Worm (Caenorhabditis elegans) whole organism, early embryonic: ENCODE data around the gene Y71H2B.11.
"Not testable (repeated sequence)": the region's sequence is repeated elsewhere in the genome, so short reads cannot be mapped to it uniquely, and the experiment has no call there.

Experiments
- B0310.2 ChIP-seq: sonication (generic microtip); optimal IDR thresholded peaks from 2 replicates; lab custom pipeline; 2016; ENCODE audit warnings: mild to moderate bottlenecking, missing genetic modification characterization, missing compliant biosample characterization
- F13C5.2 ChIP-seq: sonication (generic microtip); optimal IDR thresholded peaks from 2 replicates; lab custom pipeline; 2017; ENCODE audit warnings: mild to moderate bottlenecking, missing genetic modification characterization, inconsistent platforms, missing compliant biosample characterization
- aly-1 ChIP-seq: sonication (generic microtip); optimal IDR thresholded peaks from 2 replicates; lab custom pipeline; 2016; ENCODE audit warnings: missing genetic modification characterization, missing compliant biosample characterization
- ama-1 ChIP-seq: fragments of 150-350 bp; optimal IDR thresholded peaks from 2 replicates; lab custom pipeline; 2014
- ceh-13 ChIP-seq: fragments of 200-800 bp; sonication (Bioruptor generic); optimal IDR thresholded peaks from 2 replicates; lab custom pipeline; 2018; ENCODE audit warnings: mild to moderate bottlenecking, missing genetic modification characterization, missing compliant biosample characterization
- ceh-36 ChIP-seq: sonication (generic microtip); optimal IDR thresholded peaks from 2 replicates; lab custom pipeline; 2016; ENCODE audit warnings: missing genetic modification characterization, inconsistent platforms, missing compliant biosample characterization
- ets-7 ChIP-seq: sonication (generic microtip); optimal IDR thresholded peaks from 2 replicates; lab custom pipeline; 2016; ENCODE audit warnings: missing genotype, missing genetic modification characterization, missing compliant biosample characterization
- flt-1 ChIP-seq: fragments of 200-800 bp; sonication (Bioruptor generic); IDR thresholded peaks from 2 replicates; pipeline ENCODE4 v1.3.6; 2022; ENCODE audit warnings: missing genetic modification characterization, missing compliant biosample characterization
- hmbx-1 ChIP-seq: sonication (generic microtip); optimal IDR thresholded peaks from 2 replicates; lab custom pipeline; 2016; ENCODE audit warnings: mild to moderate bottlenecking, missing genetic modification characterization, missing compliant biosample characterization
- hmg-4 ChIP-seq: fragments of 200-800 bp; sonication (Bioruptor generic); optimal IDR thresholded peaks from 2 replicates; lab custom pipeline; 2018; ENCODE audit warnings: mild to moderate bottlenecking, missing genetic modification characterization, missing compliant biosample characterization
- hnd-1 ChIP-seq: sonication (generic microtip); optimal IDR thresholded peaks from 2 replicates; lab custom pipeline; 2016; ENCODE audit warnings: missing genetic modification characterization, missing compliant biosample characterization
- pes-1 ChIP-seq: fragments of 200-800 bp; sonication (Bioruptor generic); IDR thresholded peaks from 2 replicates; pipeline ENCODE4 v1.3.6; 2022; ENCODE audit warnings: missing genetic modification reagents, missing genetic modification characterization, missing compliant biosample characterization
- scrt-1 ChIP-seq: fragments of 200-800 bp; sonication (Bioruptor generic); IDR thresholded peaks from 2 replicates; pipeline ENCODE4 v1.3.6; 2022; ENCODE audit warnings: missing genetic modification characterization, missing compliant biosample characterization
- sea-1 ChIP-seq: fragments of 200-800 bp; sonication (Bioruptor generic); conservative IDR thresholded peaks from 2 replicates; pipeline ENCODE4 v1.3.6; 2022; ENCODE audit warnings: missing genetic modification characterization, missing compliant biosample characterization
- tbx-11 ChIP-seq: fragments of 200-800 bp; sonication (Bioruptor generic); IDR thresholded peaks from 2 replicates; pipeline ENCODE4 v1.3.6; 2022; ENCODE audit warnings: missing genetic modification characterization, missing compliant biosample characterization
- tbx-37 ChIP-seq: fragments of 200-800 bp; sonication (Bioruptor generic); conservative IDR thresholded peaks from 2 replicates; pipeline ENCODE4 v1.3.6; 2022; ENCODE audit warnings: missing genetic modification reagents, missing genetic modification characterization, missing compliant biosample characterization
- tra-4 ChIP-seq: sonication (generic microtip); optimal IDR thresholded peaks from 2 replicates; lab custom pipeline; 2017; ENCODE audit warnings: missing genetic modification characterization, missing compliant biosample characterization

Y71H2B.11 gene

ce11 chrIII:2603671-2604070 lies at the start of gene Y71H2B.11:
Gene Y71H2B.11, plus strand, starts transcription at chrIII:2603971.
- TF ChIP-seq flt-1 (GFP tag; lab: Robert Waterston, UW) = no peak
- no peak for TF ChIP-seq ceh-13
- no peak for TF ChIP-seq scrt-1
- TF ChIP-seq tra-4 (tag; lab: Kevin White, UChicago) = no peak
- no peak for TF ChIP-seq aly-1

ce11 chrIII:2560763-2561162 lies 43.0 kb upstream of the Y71H2B.11 start:
- TF ChIP-seq aly-1 (no peak), F13C5.2 (tag; lab: Kevin White, UChicago) (no peak), tbx-37 (no peak), tbx-11 (GFP tag; lab: Robert Waterston, UW) (no peak), hnd-1 (tag; lab: Kevin White, UChicago) (no peak), hmg-4 (GFP tag; lab: Kevin White, UChicago) (no peak)

- TF ChIP-seq ama-1 (lab: Kevin White, UChicago) (no peak), pes-1 (GFP tag; lab: Robert Waterston, UW) (no peak), tra-4 (tag; lab: Kevin White, UChicago) (no peak), F13C5.2 (tag; lab: Kevin White, UChicago) (no peak), tbx-11 (GFP tag; lab: Robert Waterston, UW) (no peak), hmg-4 (GFP tag; lab: Kevin White, UChicago) (no peak), B0310.2 (tag; lab: Kevin White, UChicago) (no peak), scrt-1 (no peak), flt-1 (GFP tag; lab: Robert Waterston, UW) (no peak), sea-1 (GFP tag; lab: Robert Waterston, UW) (no peak), aly-1 (no peak), tbx-37 (no peak), ceh-13 (no peak), hmbx-1 (tag; lab: Kevin White, UChicago) (no peak), ets-7 (no peak), ceh-36 (tag; lab: Kevin White, UChicago) (no peak)
These were observed 42.4 kb upstream of the Y71H2B.11 start, which contains the start of gene nhr-239 for ce11 chrIII:2561410-2561809. Gene nhr-239, plus strand, starts transcription at chrIII:2561710.

ce11 chrIII:2563033-2563656 lies 40.6 kb upstream of the Y71H2B.11 start:
- TF ChIP-seq sea-1 (GFP tag; lab: Robert Waterston, UW) (no peak), pes-1 (GFP tag; lab: Robert Waterston, UW) (no peak), tbx-11 (GFP tag; lab: Robert Waterston, UW) (no peak), hmbx-1 (tag; lab: Kevin White, UChicago) (no peak), ama-1 (lab: Kevin White, UChicago) (no peak), F13C5.2 (tag; lab: Kevin White, UChicago) (no peak), flt-1 (GFP tag; lab: Robert Waterston, UW) (no peak), tbx-37 (no peak), hnd-1 (tag; lab: Kevin White, UChicago) (no peak), scrt-1 (no peak)

ce11 chrIII:2563883-2564282 lies 39.9 kb upstream of the Y71H2B.11 start, which contains the start of gene Y54F10AM.11:
Gene Y54F10AM.11, minus strand, starts transcription at chrIII:2563983.
- TF ChIP-seq ama-1 (lab: Kevin White, UChicago); B0310.2 (tag; lab: Kevin White, UChicago); hnd-1 (tag; lab: Kevin White, UChicago): not testable (repeated sequence)

- TF ChIP-seq hmbx-1 (tag; lab: Kevin White, UChicago) = no peak
- no peak for TF ChIP-seq sea-1 (GFP tag; lab: Robert Waterston, UW)
- no peak for TF ChIP-seq B0310.2 (tag; lab: Kevin White, UChicago)
- no peak for TF ChIP-seq aly-1
- TF ChIP-seq ceh-36 (tag; lab: Kevin White, UChicago) = no peak
- TF ChIP-seq ets-7 = no peak
- TF ChIP-seq ceh-13 = no peak
- TF ChIP-seq hnd-1 (tag; lab: Kevin White, UChicago) = no peak
- no peak for TF ChIP-seq scrt-1
- no peak for TF ChIP-seq F13C5.2 (tag; lab: Kevin White, UChicago)
- no peak for TF ChIP-seq hmg-4 (GFP tag; lab: Kevin White, UChicago)
- TF ChIP-seq flt-1 (GFP tag; lab: Robert Waterston, UW) = no peak
- no peak for TF ChIP-seq ama-1 (lab: Kevin White, UChicago)
- no peak for TF ChIP-seq pes-1 (GFP tag; lab: Robert Waterston, UW)
- TF ChIP-seq tbx-37 = no peak
- no peak for TF ChIP-seq tra-4 (tag; lab: Kevin White, UChicago)
- no peak for TF ChIP-seq tbx-11 (GFP tag; lab: Robert Waterston, UW)
These were observed 32.3 kb upstream of the Y71H2B.11 start, which contains the start of gene Y54F10AR.2 for ce11 chrIII:2571447-2571846. Gene Y54F10AR.2, minus strand, starts transcription at chrIII:2571547.

ce11 chrIII:2572421-2572820 lies 31.4 kb upstream of the Y71H2B.11 start:
- TF ChIP-seq ceh-36 (tag; lab: Kevin White, UChicago) (no peak), hmbx-1 (tag; lab: Kevin White, UChicago) (no peak), pes-1 (GFP tag; lab: Robert Waterston, UW) (no peak), hnd-1 (tag; lab: Kevin White, UChicago) (no peak), hmg-4 (GFP tag; lab: Kevin White, UChicago) (no peak), F13C5.2 (tag; lab: Kevin White, UChicago) (no peak), aly-1 (no peak), tbx-11 (GFP tag; lab: Robert Waterston, UW) (no peak), B0310.2 (tag; lab: Kevin White, UChicago) (no peak), tra-4 (tag; lab: Kevin White, UChicago) (no peak), ama-1 (lab: Kevin White, UChicago) (no peak), sea-1 (GFP tag; lab: Robert Waterston, UW) (no peak)
